Fruit fly (Drosophila melanogaster) whole organism, adult: Measurements from ENCODE around the gene CG43339.

ENCODE experiments used
- CG11617 ChIP-seq: fragments of 200-800 bp; sonication (Bioruptor generic); optimal IDR thresholded peaks from 2 replicates; lab custom pipeline; 2017; ENCODE audit warnings: mild to moderate bottlenecking, missing biosample characterization, missing genetic modification reagents, missing genetic modification characterization
- CG12768 ChIP-seq: fragments of 200-800 bp; sonication (Bioruptor generic); optimal IDR thresholded peaks from 2 replicates; lab custom pipeline; 2017; ENCODE audit warnings: missing biosample characterization, missing genetic modification characterization, mild to moderate bottlenecking, moderate library complexity, missing genetic modification reagents
- CG14711 ChIP-seq: fragments of 200-800 bp; sonication (Bioruptor generic); optimal IDR thresholded peaks from 2 replicates; lab custom pipeline; 2018; ENCODE audit warnings: missing biosample characterization, mild to moderate bottlenecking, missing genetic modification characterization, moderate library complexity
- CG1620 ChIP-seq: fragments of 200-800 bp; sonication (Bioruptor generic); optimal IDR thresholded peaks from 2 replicates; lab custom pipeline; 2016; ENCODE audit warnings: missing biosample characterization, missing genetic modification characterization
- CG33017 ChIP-seq: fragments of 200-800 bp; sonication (Bioruptor generic); optimal IDR thresholded peaks from 2 replicates; lab custom pipeline; 2018; ENCODE audit warnings: missing biosample characterization, mild to moderate bottlenecking, missing genetic modification characterization, moderate library complexity
- CG5204 ChIP-seq: fragments of 200-800 bp; sonication (Bioruptor generic); optimal IDR thresholded peaks from 2 replicates; lab custom pipeline; 2016; ENCODE audit warnings: missing biosample characterization, missing genetic modification characterization
- CG7045 ChIP-seq: fragments of 200-800 bp; sonication (Bioruptor generic); optimal IDR thresholded peaks from 2 replicates; lab custom pipeline; 2017; ENCODE audit warnings: missing biosample characterization, mild to moderate bottlenecking, missing genetic modification characterization
- CG7101 ChIP-seq: fragments of 200-800 bp; sonication (Bioruptor generic); optimal IDR thresholded peaks from 2 replicates; lab custom pipeline; 2018; ENCODE audit warnings: missing biosample characterization, mild to moderate bottlenecking, missing genetic modification characterization, moderate library complexity
- Clk ChIP-seq: fragments of 200-800 bp; sonication (Bioruptor generic); optimal IDR thresholded peaks from 2 replicates; lab custom pipeline; 2017; ENCODE audit warnings: missing biosample characterization, missing genetic modification characterization
- Crg-1 ChIP-seq: fragments of 200-800 bp; sonication (Bioruptor generic); optimal IDR thresholded peaks from 2 replicates; lab custom pipeline; 2016; ENCODE audit warnings: missing biosample characterization, missing genetic modification characterization
- Hr96 ChIP-seq: fragments of 200-800 bp; sonication (Bioruptor generic); optimal IDR thresholded peaks from 2 replicates; lab custom pipeline; 2016; ENCODE audit warnings: missing biosample characterization, missing genetic modification characterization
- Mnt ChIP-seq: fragments of 200-800 bp; sonication (Bioruptor generic); optimal IDR thresholded peaks from 2 replicates; lab custom pipeline; 2016; ENCODE audit warnings: missing biosample characterization, mild to moderate bottlenecking, missing genetic modification characterization
- bab1 ChIP-seq: fragments of 200-800 bp; sonication (Bioruptor generic); optimal IDR thresholded peaks from 3 replicates; lab custom pipeline; 2019; ENCODE audit warnings: missing biosample characterization, mild to moderate bottlenecking, missing genetic modification characterization, moderate library complexity
- cic ChIP-seq: fragments of 200-800 bp; sonication (Bioruptor generic); optimal IDR thresholded peaks from 2 replicates; lab custom pipeline; 2017; ENCODE audit warnings: missing biosample characterization, mild to moderate bottlenecking, missing genetic modification characterization, moderate library complexity
- cnc ChIP-seq, 2 experiments: fragments of >200 bp; optimal IDR thresholded peaks; 2 replicates each; lab custom pipeline; 2017
- kay ChIP-seq: fragments of 200-800 bp; sonication (Bioruptor generic); peaks from one replicate; lab custom pipeline; 2016; ENCODE audit warnings: missing biosample characterization, missing genetic modification characterization, borderline replicate concordance
- ovo ChIP-seq: fragments of 200-800 bp; sonication (Bioruptor generic); optimal IDR thresholded peaks from 2 replicates; lab custom pipeline; 2016; ENCODE audit warnings: missing biosample characterization, missing genetic modification characterization
- pad ChIP-seq: fragments of 200-800 bp; sonication (Bioruptor generic); optimal IDR thresholded peaks from 3 replicates; lab custom pipeline; 2017; ENCODE audit warnings: missing biosample characterization, missing genetic modification characterization, mild to moderate bottlenecking, moderate library complexity, missing genetic modification reagents
- tj ChIP-seq: fragments of 200-800 bp; sonication (Bioruptor generic); optimal IDR thresholded peaks from 3 replicates; lab custom pipeline; 2017; ENCODE audit warnings: missing biosample characterization, mild to moderate bottlenecking, missing genetic modification characterization, moderate library complexity
- toe ChIP-seq: fragments of 200-800 bp; sonication (Bioruptor generic); optimal IDR thresholded peaks from 2 replicates; lab custom pipeline; 2016; ENCODE audit warnings: missing biosample characterization, missing genetic modification characterization

CG43339 gene

DNA sequence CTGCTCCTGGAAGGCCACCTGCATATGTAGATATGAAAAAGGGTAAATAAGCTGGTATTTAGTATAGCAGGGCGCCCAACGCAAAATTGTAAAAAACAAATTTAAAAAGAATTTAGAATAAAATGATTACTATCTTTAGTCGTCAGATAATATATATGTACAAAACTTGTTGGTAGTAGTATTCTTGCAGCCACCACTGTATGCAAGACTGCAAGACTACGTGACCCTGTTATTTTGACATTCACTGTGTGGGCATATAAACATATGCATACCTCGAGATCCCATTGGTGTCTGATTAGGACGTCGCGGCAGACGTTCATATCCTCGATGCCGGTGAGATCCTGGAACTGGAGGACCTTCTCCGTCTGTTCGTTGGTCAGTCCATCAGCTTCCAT lies 34.8 kb upstream of the CG43339 start:
- TF ChIP-seq cic (GFP tag; lab: Kevin White, UChicago) (peak; percentile 17), CG5204 (no peak)

DNA sequence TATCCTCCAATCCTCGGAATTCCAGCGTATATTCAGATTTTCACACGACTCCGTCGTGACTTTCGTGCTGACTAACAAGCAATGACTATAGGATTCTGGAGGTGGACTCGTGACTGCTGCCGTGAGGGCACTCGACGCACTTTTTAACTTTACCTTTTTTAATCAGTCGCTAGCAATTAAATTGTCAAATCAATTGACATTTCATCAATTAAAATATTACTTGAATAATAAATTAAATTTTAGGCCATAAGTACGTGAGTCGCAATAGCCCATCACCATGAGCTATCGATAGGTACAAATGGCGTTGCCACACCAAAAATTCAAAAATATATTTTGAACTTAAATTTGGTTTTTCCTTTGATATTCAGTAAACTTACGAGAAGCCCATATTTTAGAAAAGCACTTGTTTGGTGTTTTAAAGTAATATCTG lies 32.5 kb upstream of the CG43339 start, which contains the start of gene Jwa:
Gene Jwa (minus strand): TSS at position 87 of the 430 bp plus-strand sequence.
- TF ChIP-seq bab1 (GFP tag; lab: Kevin White, UChicago) (peak; percentile 82), pad (GFP tag; lab: Kevin White, UChicago) (peak; percentile 63), Hr96 (no peak), CG5204 (no peak), CG1620 (GFP tag; lab: Kevin White, UChicago) (peak; percentile 94), Crg-1 (GFP tag; lab: Kevin White, UChicago) (peak; percentile 93), CG7101 (tag; lab: Kevin White, UChicago) (peak; percentile 94), CG14711 (tag; lab: Kevin White, UChicago) (peak; percentile 71), kay (no peak), cnc (optimal IDR thresholded peaks at IDR 0.05; lab: Kevin White, UChicago) (no peak), Mnt (GFP tag; lab: Kevin White, UChicago) (peak; percentile 94), CG33017 (peak; percentile 89), cic (GFP tag; lab: Kevin White, UChicago) (peak; percentile 30), tj (GFP tag; lab: Kevin White, UChicago) (peak; percentile 82), CG7045 (GFP tag; lab: Kevin White, UChicago) (peak; percentile 72), toe (GFP tag; lab: Kevin White, UChicago) (peak; percentile 91), ovo (peak; percentile 75), CG12768 (GFP tag; lab: Kevin White, UChicago) (peak; percentile 78), CG11617 (peak; percentile 88), Clk (GFP tag; lab: Kevin White, UChicago) (peak; percentile 84)

DNA sequence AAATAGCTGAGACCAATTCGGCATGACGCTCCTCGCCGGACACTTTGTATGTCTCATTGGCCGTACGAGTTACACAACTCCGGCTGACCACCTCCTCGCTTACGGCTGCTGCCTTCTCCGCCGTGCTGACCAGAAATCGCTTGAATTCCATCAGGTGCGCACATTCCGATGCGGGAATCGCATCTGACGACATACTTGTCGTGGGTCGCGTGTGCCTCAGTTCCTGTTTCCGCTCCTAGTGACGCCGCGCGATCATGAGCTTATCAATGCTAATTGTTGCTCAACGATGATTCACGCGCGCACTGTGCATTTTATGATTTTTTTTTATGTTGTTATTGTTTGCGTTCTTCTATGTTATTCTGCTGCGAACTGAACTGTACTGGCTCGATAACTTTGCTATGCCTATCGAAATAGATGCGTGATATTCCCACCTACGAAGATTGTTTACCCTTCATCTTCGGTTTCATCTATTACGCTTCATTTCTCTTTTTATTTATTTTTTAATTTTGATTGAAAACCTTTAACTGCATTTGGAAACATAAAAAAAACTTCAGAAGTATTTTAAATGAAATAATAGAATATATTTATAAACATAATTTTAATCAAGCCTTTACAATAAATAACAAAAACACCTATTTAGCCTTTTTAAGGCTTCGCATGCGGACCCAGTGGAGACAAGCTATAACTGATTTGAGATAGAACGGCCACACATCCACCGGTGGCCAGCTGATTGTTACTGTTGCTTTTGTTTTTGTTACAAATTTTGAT lies 29.8 kb upstream of the CG43339 start, which contains the start of the genes CG10376 and CG10343:
Gene CG10376 (minus strand): TSS at position 385 of the 768 bp plus-strand sequence.
Gene CG10343 (plus strand): TSS at position 753 of the 768 bp plus-strand sequence.
- TF ChIP-seq CG11617 (peak; percentile 89), CG14711 (tag; lab: Kevin White, UChicago) (peak; percentile 76), kay (no peak), CG7101 (tag; lab: Kevin White, UChicago) (peak; percentile 91), CG5204 (no peak), Crg-1 (GFP tag; lab: Kevin White, UChicago) (peak; percentile 70), tj (GFP tag; lab: Kevin White, UChicago) (peak; percentile 70), Mnt (GFP tag; lab: Kevin White, UChicago) (peak; percentile 52), CG1620 (GFP tag; lab: Kevin White, UChicago) (peak; percentile 64), CG12768 (GFP tag; lab: Kevin White, UChicago) (peak; percentile 84), CG33017 (peak; percentile 85), ovo (peak; percentile 69), bab1 (GFP tag; lab: Kevin White, UChicago) (peak; percentile 83), toe (GFP tag; lab: Kevin White, UChicago) (no peak), Clk (GFP tag; lab: Kevin White, UChicago) (peak; percentile 61), cic (GFP tag; lab: Kevin White, UChicago) (peak; percentile 48), CG7045 (GFP tag; lab: Kevin White, UChicago) (peak; percentile 89), pad (GFP tag; lab: Kevin White, UChicago) (peak; percentile 74), cnc (optimal IDR thresholded peaks at IDR 0.05; lab: Kevin White, UChicago) (no peak), Hr96 (no peak)

DNA sequence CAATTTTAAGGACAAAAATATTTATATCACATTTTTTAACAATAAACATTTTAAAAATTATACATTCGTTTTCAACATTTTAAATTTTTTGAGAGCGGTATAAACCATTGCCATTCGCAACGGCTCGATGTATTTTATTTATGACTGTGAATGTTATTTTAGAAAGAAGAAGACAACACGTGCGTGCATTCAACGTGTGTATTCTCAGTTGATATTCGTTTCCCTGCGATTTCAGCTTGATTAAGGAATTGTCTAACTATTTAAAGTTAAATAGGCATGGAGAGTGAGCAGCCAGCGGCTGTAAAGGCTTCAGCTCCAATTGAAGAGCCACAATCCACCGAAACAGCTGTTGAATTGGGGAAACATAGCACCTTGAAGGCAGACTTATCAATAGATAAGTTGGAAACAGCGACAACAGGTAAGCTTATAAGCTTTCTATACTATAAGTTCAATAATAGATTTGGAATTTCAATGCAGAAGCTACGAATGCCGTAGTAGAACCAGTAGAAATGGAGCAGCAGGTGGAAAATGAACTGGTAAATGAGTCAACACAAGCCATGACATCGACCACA lies 25.6 kb upstream of the CG43339 start, which contains the start of gene CG10341:
Gene CG10341 (plus strand): TSS at position 156 of the 572 bp plus-strand sequence.
- TF ChIP-seq Mnt (GFP tag; lab: Kevin White, UChicago) (peak; percentile 99), CG11617 (peak; percentile 39), bab1 (GFP tag; lab: Kevin White, UChicago) (peak; percentile 38), CG7045 (GFP tag; lab: Kevin White, UChicago) (no peak)

DNA sequence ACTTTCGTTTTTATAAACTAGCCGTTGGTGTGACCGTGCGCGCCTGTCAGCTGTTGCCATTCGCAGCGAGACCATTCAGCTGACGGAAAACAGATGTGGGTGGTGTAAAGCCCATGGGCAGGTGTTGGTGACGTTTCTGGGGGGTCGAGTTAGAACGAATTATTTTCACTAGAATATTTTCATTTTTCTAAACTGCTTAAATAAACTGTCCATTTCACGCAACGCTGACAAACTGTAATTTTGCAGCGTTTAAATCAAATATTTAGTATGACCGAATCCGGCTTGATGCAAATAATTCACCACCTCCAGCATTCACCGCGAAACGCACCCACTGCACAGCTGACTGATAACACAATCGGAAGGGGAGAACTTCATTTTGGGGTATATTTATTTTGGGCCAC lies 22.3 kb upstream of the CG43339 start, which contains the start of the genes CG10383 and CG10338:
Gene CG10383 (minus strand): TSS at position 199 of the 401 bp plus-strand sequence.
Gene CG10338 (plus strand): TSS at position 261 of the 401 bp plus-strand sequence.
- TF ChIP-seq Hr96 (peak; percentile 84), CG1620 (GFP tag; lab: Kevin White, UChicago) (peak; percentile 87), CG7045 (GFP tag; lab: Kevin White, UChicago) (peak; percentile 69), cnc (optimal IDR thresholded peaks at IDR 0.05; lab: Kevin White, UChicago) (no peak), CG7101 (tag; lab: Kevin White, UChicago) (peak; percentile 89), CG14711 (tag; lab: Kevin White, UChicago) (peak; percentile 83), ovo (peak; percentile 54), Crg-1 (GFP tag; lab: Kevin White, UChicago) (peak; percentile 88), pad (GFP tag; lab: Kevin White, UChicago) (peak; percentile 69), bab1 (GFP tag; lab: Kevin White, UChicago) (peak; percentile 87), CG33017 (peak; percentile 79), toe (GFP tag; lab: Kevin White, UChicago) (no peak), tj (GFP tag; lab: Kevin White, UChicago) (peak; percentile 55), Clk (GFP tag; lab: Kevin White, UChicago) (peak; percentile 65), Mnt (GFP tag; lab: Kevin White, UChicago) (peak; percentile 85), kay (no peak), CG11617 (peak; percentile 87), cic (GFP tag; lab: Kevin White, UChicago) (peak; percentile 64), CG12768 (GFP tag; lab: Kevin White, UChicago) (peak; percentile 87), CG5204 (no peak)
